Fruit fly (Drosophila melanogaster) whole organism, prepupa: ENCODE measurements around the gene CG43116.
A peak's percentile ranks its signal among the peaks of the same experiment; 100 is the strongest.

Experiments used
- CG10631 ChIP-seq: fragments of 200-800 bp; sonication (Bioruptor generic); optimal IDR thresholded peaks from 2 replicates; lab custom pipeline; 2016; ENCODE audit warnings: missing biosample characterization, missing genetic modification characterization
- CG10669 ChIP-seq: fragments of 200-800 bp; sonication (Bioruptor generic); optimal IDR thresholded peaks from 3 replicates; lab custom pipeline; 2018; ENCODE audit warnings: missing biosample characterization, mild to moderate bottlenecking, missing genetic modification characterization, moderate library complexity
- CG11294 ChIP-seq: fragments of 200-800 bp; sonication (Bioruptor generic); IDR thresholded peaks from 2 replicates; pipeline ENCODE4 v1.3.6; 2022; ENCODE audit warnings: missing biosample characterization, missing genetic modification characterization
- CG11902 ChIP-seq: fragments of 200-800 bp; sonication (Bioruptor generic); optimal IDR thresholded peaks from 3 replicates; lab custom pipeline; 2016; ENCODE audit warnings: missing biosample characterization, missing genetic modification characterization
- CG15336 ChIP-seq: fragments of 200-800 bp; sonication (Bioruptor generic); IDR thresholded peaks from 2 replicates; pipeline ENCODE4 v1.3.6; 2022; ENCODE audit warnings: missing biosample characterization, missing genetic modification characterization
- CG16779 ChIP-seq: fragments of 200-800 bp; sonication (Bioruptor generic); optimal IDR thresholded peaks from 3 replicates; lab custom pipeline; 2017; ENCODE audit warnings: missing biosample characterization, mild to moderate bottlenecking, missing genetic modification characterization
- CG3032 ChIP-seq: fragments of 200-800 bp; optimal IDR thresholded peaks from 2 replicates; lab custom pipeline; 2019; ENCODE audit warnings: missing biosample characterization, mild to moderate bottlenecking, missing genetic modification characterization, moderate library complexity
- CG32006 ChIP-seq: fragments of 200-800 bp; sonication (Bioruptor generic); optimal IDR thresholded peaks from 3 replicates; lab custom pipeline; 2017; ENCODE audit warnings: missing biosample characterization, mild to moderate bottlenecking, missing genetic modification characterization
- CG34406 ChIP-seq: fragments of 200-800 bp; sonication (Bioruptor generic); optimal IDR thresholded peaks from 3 replicates; lab custom pipeline; 2016; ENCODE audit warnings: missing biosample characterization, missing genetic modification characterization
- CG3919 ChIP-seq: fragments of 200-800 bp; sonication (Bioruptor generic); optimal IDR thresholded peaks from 3 replicates; lab custom pipeline; 2016; ENCODE audit warnings: missing biosample characterization, missing genetic modification characterization
- CG4318 ChIP-seq: fragments of 200-800 bp; sonication (Bioruptor generic); optimal IDR thresholded peaks from 3 replicates; lab custom pipeline; 2017; ENCODE audit warnings: missing biosample characterization, mild to moderate bottlenecking, missing genetic modification characterization
- CG6163 ChIP-seq: fragments of 200-800 bp; sonication (Bioruptor generic); IDR thresholded peaks from 3 replicates; pipeline ENCODE4 v1.3.6; 2022; ENCODE audit warnings: missing biosample characterization, missing genetic modification characterization
- CG6276 ChIP-seq: fragments of 200-800 bp; sonication (Bioruptor generic); optimal IDR thresholded peaks from 2 replicates; lab custom pipeline; 2017; ENCODE audit warnings: missing biosample characterization, mild to moderate bottlenecking, missing genetic modification characterization
- CG6792 ChIP-seq: fragments of 200-800 bp; sonication (Bioruptor generic); optimal IDR thresholded peaks from 3 replicates; lab custom pipeline; 2016; ENCODE audit warnings: missing biosample characterization, missing genetic modification characterization
- CG6808 ChIP-seq: fragments of 200-800 bp; sonication (Bioruptor generic); optimal IDR thresholded peaks from 3 replicates; lab custom pipeline; 2017; ENCODE audit warnings: missing biosample characterization, missing genetic modification characterization, mild to moderate bottlenecking, moderate library complexity, missing genetic modification reagents
- CG7368 ChIP-seq: fragments of 200-800 bp; sonication (Bioruptor generic); optimal IDR thresholded peaks from 3 replicates; lab custom pipeline; 2016; ENCODE audit warnings: missing biosample characterization, missing genetic modification characterization
- CG8119 ChIP-seq: fragments of 200-800 bp; sonication (Bioruptor generic); IDR thresholded peaks from 3 replicates; pipeline ENCODE4 v1.3.6; 2022; ENCODE audit warnings: missing biosample characterization, missing genetic modification characterization
- CG8319 ChIP-seq: fragments of 200-800 bp; sonication (Bioruptor generic); optimal IDR thresholded peaks from 3 replicates; lab custom pipeline; 2016; ENCODE audit warnings: missing biosample characterization, missing genetic modification characterization
- CG8632 ChIP-seq: fragments of 200-800 bp; sonication (Bioruptor generic); optimal IDR thresholded peaks from 3 replicates; lab custom pipeline; 2016; ENCODE audit warnings: missing biosample characterization, missing genetic modification characterization
- CG9139 ChIP-seq: fragments of 200-800 bp; sonication (Bioruptor generic); optimal IDR thresholded peaks from 3 replicates; lab custom pipeline; 2017; ENCODE audit warnings: missing biosample characterization, mild to moderate bottlenecking, missing genetic modification characterization
- Eip78C ChIP-seq: fragments of 200-800 bp; sonication (Bioruptor generic); peaks from one replicate; lab custom pipeline; 2016; ENCODE audit warnings: missing biosample characterization, missing genetic modification characterization
- Ets21C ChIP-seq: fragments of 200-800 bp; sonication (Bioruptor generic); optimal IDR thresholded peaks from 3 replicates; lab custom pipeline; 2016; ENCODE audit warnings: missing biosample characterization, missing genetic modification characterization
- Ets96B ChIP-seq: fragments of 200-800 bp; optimal IDR thresholded peaks from 2 replicates; lab custom pipeline; 2019; ENCODE audit warnings: missing biosample characterization, mild to moderate bottlenecking, missing genetic modification characterization, moderate library complexity
- Hr38 ChIP-seq: sonication (Bioruptor generic); optimal IDR thresholded peaks from 2 replicates; lab custom pipeline; 2016; ENCODE audit warnings: missing biosample characterization, missing genetic modification characterization
- Hr39 ChIP-seq: fragments of 200-800 bp; sonication (Bioruptor generic); optimal IDR thresholded peaks from 2 replicates; lab custom pipeline; 2016; ENCODE audit warnings: missing biosample characterization, missing genetic modification characterization
- Lpt ChIP-seq: fragments of 200-800 bp; sonication (Bioruptor generic); optimal IDR thresholded peaks from 3 replicates; lab custom pipeline; 2016; ENCODE audit warnings: missing biosample characterization, missing genetic modification characterization
- OdsH ChIP-seq: fragments of 200-800 bp; sonication (Bioruptor generic); optimal IDR thresholded peaks from 3 replicates; lab custom pipeline; 2016; ENCODE audit warnings: missing biosample characterization, missing genetic modification characterization
- Smox ChIP-seq: fragments of 200-800 bp; sonication (Bioruptor generic); optimal IDR thresholded peaks from 3 replicates; lab custom pipeline; 2016; ENCODE audit warnings: missing biosample characterization, missing genetic modification characterization
- Sox102F ChIP-seq: fragments of 200-800 bp; sonication (Bioruptor generic); optimal IDR thresholded peaks from 2 replicates; lab custom pipeline; 2016; ENCODE audit warnings: missing biosample characterization, mild to moderate bottlenecking, missing genetic modification characterization
- Sox14 ChIP-seq: fragments of 200-800 bp; sonication (Bioruptor generic); optimal IDR thresholded peaks from 3 replicates; lab custom pipeline; 2016; ENCODE audit warnings: missing biosample characterization, missing genetic modification characterization
- Sox15 ChIP-seq: fragments of 200-800 bp; sonication (Bioruptor generic); optimal IDR thresholded peaks from 3 replicates; lab custom pipeline; 2016; ENCODE audit warnings: missing biosample characterization, missing genetic modification characterization
- achi ChIP-seq: fragments of 200-800 bp; sonication (Bioruptor generic); optimal IDR thresholded peaks from 3 replicates; lab custom pipeline; 2016; ENCODE audit warnings: missing biosample characterization, missing genetic modification characterization
- acj6 ChIP-seq: fragments of 200-800 bp; sonication (Bioruptor generic); optimal IDR thresholded peaks from 3 replicates; lab custom pipeline; 2016; ENCODE audit warnings: missing biosample characterization, missing genetic modification characterization
- dac ChIP-seq: fragments of 200-800 bp; sonication (Bioruptor generic); optimal IDR thresholded peaks from 2 replicates; lab custom pipeline; 2017; ENCODE audit warnings: missing biosample characterization, mild to moderate bottlenecking, missing genetic modification characterization
- dsx ChIP-seq: fragments of 200-800 bp; optimal IDR thresholded peaks from 3 replicates; lab custom pipeline; 2019; ENCODE audit warnings: missing biosample characterization, mild to moderate bottlenecking, missing genetic modification characterization, moderate library complexity; ENCODE audit not compliant: poor library complexity, severe bottlenecking
- eg ChIP-seq: fragments of 200-800 bp; sonication (Bioruptor generic); IDR thresholded peaks from 3 replicates; pipeline ENCODE4 v1.3.6; 2022; ENCODE audit warnings: missing biosample characterization, missing genetic modification characterization
- fd85E ChIP-seq: fragments of 200-800 bp; sonication (Bioruptor generic); optimal IDR thresholded peaks from 3 replicates; lab custom pipeline; 2016; ENCODE audit warnings: missing biosample characterization, missing genetic modification characterization
- fkh ChIP-seq: fragments of 200-800 bp; sonication (Bioruptor generic); optimal IDR thresholded peaks from 3 replicates; lab custom pipeline; 2017; ENCODE audit warnings: missing biosample characterization, mild to moderate bottlenecking, missing genetic modification characterization, moderate library complexity
- lz ChIP-seq: fragments of 200-800 bp; sonication (Bioruptor generic); optimal IDR thresholded peaks from 3 replicates; lab custom pipeline; 2016; ENCODE audit warnings: missing biosample characterization, missing genetic modification characterization
- pdm3 ChIP-seq: fragments of 200-800 bp; sonication (Bioruptor generic); optimal IDR thresholded peaks from 3 replicates; lab custom pipeline; 2016; ENCODE audit warnings: missing biosample characterization, missing genetic modification characterization
- salr ChIP-seq, 2 experiments: fragments of 200-800 bp; sonication (Bioruptor generic); optimal IDR thresholded peaks; 3 replicates each; lab custom pipeline; 2016 to 2018; ENCODE audit warnings: missing biosample characterization in 2 of 2, missing genetic modification characterization in 2 of 2, mild to moderate bottlenecking in 1 of 2
- ss ChIP-seq, 2 experiments: fragments of 200-800 bp; sonication (Bioruptor generic); optimal IDR thresholded peaks; 2 replicates in 1 of 2; 3 replicates in 1 of 2; lab custom pipeline; 2017 to 2018; ENCODE audit warnings: mild to moderate bottlenecking in 2 of 2, missing biosample characterization in 2 of 2, missing genetic modification characterization in 2 of 2, moderate library complexity in 1 of 2
- svp ChIP-seq: fragments of 200-800 bp; sonication (Bioruptor generic); peaks from one replicate; lab custom pipeline; 2016; ENCODE audit warnings: missing biosample characterization, missing genetic modification characterization

CG43116 gene

DNA sequence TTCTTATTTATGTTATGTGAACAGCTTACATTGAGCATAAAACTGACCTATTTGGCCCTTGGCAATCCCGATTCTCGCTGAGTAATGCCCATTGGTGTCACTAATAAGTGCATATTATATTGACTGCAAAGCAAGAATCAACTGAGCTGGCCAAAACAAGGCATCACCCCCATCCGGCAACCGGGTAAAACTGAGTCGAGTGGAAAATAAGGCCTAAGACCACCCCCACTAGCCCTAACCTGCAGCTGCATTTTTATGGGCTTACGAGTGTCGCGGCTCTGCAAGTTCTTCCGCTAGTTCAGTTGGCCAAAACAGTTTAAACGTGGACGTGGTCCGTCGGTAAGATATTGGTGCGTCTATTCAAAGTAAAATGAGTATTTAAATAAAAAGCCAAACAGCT, 35.1 kb downstream of the CG43116 start, which contains the start of gene boss:
Gene boss, plus strand, starts transcription at position 301 of the 400 bp plus-strand sequence.
- TF ChIP-seq CG10669 (GFP tag; lab: Kevin White, UChicago) (no peak), CG15336 (GFP tag; lab: Robert Waterston, UW) (no peak), lz (GFP tag; lab: Kevin White, UChicago) (no peak), ss (GFP tag; optimal IDR thresholded peaks at IDR 0.05; lab: Kevin White, UChicago) (no peak), CG8319 (GFP tag; lab: Kevin White, UChicago) (no peak), Ets21C (GFP tag; lab: Kevin White, UChicago) (no peak), salr (GFP tag; optimal IDR thresholded peaks at IDR 0.05; lab: Kevin White, UChicago) (no peak), CG8119 (no peak), Eip78C (GFP tag; lab: Kevin White, UChicago) (no peak), Lpt (GFP tag; lab: Kevin White, UChicago) (no peak), CG6276 (no peak), CG10631 (GFP tag; lab: Kevin White, UChicago) (no peak), Ets96B (no peak), dac (GFP tag; lab: Kevin White, UChicago) (no peak), CG6792 (GFP tag; lab: Kevin White, UChicago) (no peak), Sox102F (no peak), CG6163 (GFP tag; lab: Robert Waterston, UW) (no peak), Smox (GFP tag; lab: Kevin White, UChicago) (no peak), dsx (no peak), CG8632 (GFP tag; lab: Kevin White, UChicago) (no peak)

DNA sequence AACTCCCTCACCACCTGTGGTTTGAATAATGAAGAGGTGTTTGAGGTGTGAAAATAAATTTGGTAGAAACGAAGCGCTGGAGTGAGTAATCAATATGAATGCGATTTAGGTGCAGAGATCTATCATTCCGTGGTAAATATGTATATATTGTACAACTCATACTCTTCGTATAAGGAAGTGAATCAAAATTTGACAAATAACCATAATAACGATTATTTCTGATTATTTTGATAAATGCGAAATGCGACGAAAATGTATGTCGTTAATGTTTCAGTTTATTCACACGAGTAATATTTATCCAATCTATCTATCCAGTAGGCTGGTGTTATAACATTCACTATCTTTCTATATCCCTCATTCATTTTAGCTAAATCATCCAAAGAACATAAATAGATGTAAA, 37.8 kb downstream of the CG43116 start, which contains the start of gene CG14540:
Gene CG14540, plus strand, starts transcription at position 301 of the 400 bp plus-strand sequence.
- TF ChIP-seq ss (GFP tag; optimal IDR thresholded peaks at IDR 0.05; lab: Kevin White, UChicago): no peak
- TF ChIP-seq CG32006 (GFP tag; lab: Kevin White, UChicago): no peak
- no peak for TF ChIP-seq CG34406 (GFP tag; lab: Kevin White, UChicago)
- TF ChIP-seq fd85E: no peak
- TF ChIP-seq CG3032 (tag; lab: Kevin White, UChicago): no peak
- no peak for TF ChIP-seq CG16779 (tag; lab: Kevin White, UChicago)
- TF ChIP-seq CG11902: no peak
- no peak for TF ChIP-seq lz (GFP tag; lab: Kevin White, UChicago)
- TF ChIP-seq CG6808: no peak
- TF ChIP-seq CG3919 (GFP tag; lab: Kevin White, UChicago): no peak
- no peak for TF ChIP-seq Hr39
- no peak for TF ChIP-seq CG9139
- no peak for TF ChIP-seq Ets21C (GFP tag; lab: Kevin White, UChicago)
- TF ChIP-seq CG10669 (GFP tag; lab: Kevin White, UChicago): no peak
- TF ChIP-seq OdsH: no peak
- no peak for TF ChIP-seq Hr38
- no peak for TF ChIP-seq Lpt (GFP tag; lab: Kevin White, UChicago)
- TF ChIP-seq CG4318 (GFP tag; lab: Kevin White, UChicago): no peak
- no peak for TF ChIP-seq fkh (GFP tag; lab: Kevin White, UChicago)

DNA sequence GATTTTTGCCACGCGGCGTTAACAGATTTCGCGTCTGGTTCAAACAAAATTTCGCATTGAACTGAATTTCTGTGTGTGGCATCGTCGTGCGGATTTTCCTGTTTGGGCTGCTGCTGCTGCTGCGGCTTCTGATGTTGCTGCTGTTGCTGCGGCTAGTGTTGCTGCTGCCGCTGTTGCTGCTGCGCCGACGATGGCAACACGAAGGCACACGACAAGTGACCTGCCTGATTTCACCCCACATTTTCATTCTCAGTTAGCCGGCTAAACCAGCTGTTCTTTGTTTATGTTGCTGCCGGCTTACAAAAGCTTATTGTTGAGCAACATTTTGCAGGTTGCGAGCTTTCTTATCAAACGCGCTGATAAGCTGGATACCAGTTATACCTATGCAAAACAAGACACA, 40.7 kb downstream of the CG43116 start, which contains the start of gene CCAP-R:
Gene CCAP-R, minus strand, starts transcription at position 179 of the 400 bp plus-strand sequence.
- TF ChIP-seq CG3032 (tag; lab: Kevin White, UChicago) (no peak), CG6792 (GFP tag; lab: Kevin White, UChicago) (no peak), CG8632 (GFP tag; lab: Kevin White, UChicago) (no peak), CG7368 (GFP tag; lab: Kevin White, UChicago) (no peak), Sox15 (GFP tag; lab: Kevin White, UChicago) (no peak), Sox14 (GFP tag; lab: Kevin White, UChicago) (no peak), achi (no peak), Hr38 (no peak), pdm3 (GFP tag; lab: Kevin White, UChicago) (no peak), eg (peak; percentile 30; the same call in 1 of the 3 replicates), Smox (GFP tag; lab: Kevin White, UChicago) (no peak), acj6 (GFP tag; lab: Kevin White, UChicago) (no peak), svp (GFP tag; lab: Kevin White, UChicago) (no peak), CG6808 (no peak), CG3919 (GFP tag; lab: Kevin White, UChicago) (peak; percentile 70), CG11294 (GFP tag; lab: Robert Waterston, UW) (no peak)
